Worm (Caenorhabditis elegans) whole organism, L4/young adult: ENCODE results near the gene kdin-1.

Experiments
- W03F9.2 ChIP-seq: fragments of 150-350 bp; optimal IDR thresholded peaks from 2 replicates; lab custom pipeline; 2014; ENCODE audit warnings: missing biosample characterization, missing genetic modification characterization
- dao-5 ChIP-seq: sonication (generic microtip); optimal IDR thresholded peaks from 2 replicates; lab custom pipeline; 2016; ENCODE audit warnings: missing genotype, missing genetic modification characterization, moderate library complexity, missing compliant biosample characterization
- him-1 ChIP-seq: sonication (generic microtip); optimal IDR thresholded peaks from 2 replicates; lab custom pipeline; 2016; ENCODE audit warnings: missing genotype, missing genetic modification reagents, missing genetic modification characterization, missing compliant biosample characterization

The kdin-1 gene

ce11 chrIV:11094974-11095373 is 56.5 kb downstream of the kdin-1 start, which contains the start of gene M7.8:
Gene M7.8, minus strand, starts transcription at chrIV:11095085.
- TF ChIP-seq dao-5 (tag; lab: Kevin White, UChicago) (no peak), W03F9.2 (tag; lab: Kevin White, UChicago) (no peak), him-1 (tag; lab: Kevin White, UChicago) (no peak)
